Fruit fly (Drosophila melanogaster) whole organism, pupa: Measurements from ENCODE around the gene CG33322.
A peak's percentile ranks its signal among the peaks of the same experiment; 100 is the strongest.

ENCODE experiments used
- CG10348 ChIP-seq: fragments of 200-800 bp; sonication (Bioruptor generic); IDR thresholded peaks from 2 replicates; pipeline ENCODE4 v1.3.6; 2022; ENCODE audit warnings: missing biosample characterization, missing genetic modification characterization
- CG12605 ChIP-seq: fragments of 200-800 bp; sonication (Bioruptor generic); IDR thresholded peaks from 2 replicates; pipeline ENCODE4 v1.3.6; 2022; ENCODE audit warnings: missing biosample characterization, missing genetic modification characterization
- CG13204 ChIP-seq: fragments of 200-800 bp; sonication (Bioruptor generic); optimal IDR thresholded peaks from 2 replicates; lab custom pipeline; 2018; ENCODE audit warnings: missing biosample characterization, mild to moderate bottlenecking, missing genetic modification characterization, moderate library complexity
- CG14655 ChIP-seq: fragments of 200-800 bp; sonication (Bioruptor generic); optimal IDR thresholded peaks from 3 replicates; lab custom pipeline; 2017; ENCODE audit warnings: mild to moderate bottlenecking, missing biosample characterization, missing genetic modification reagents, missing genetic modification characterization
- CG15710 ChIP-seq: fragments of 200-800 bp; sonication (Bioruptor generic); optimal IDR thresholded peaks from 2 replicates; lab custom pipeline; 2018; ENCODE audit warnings: missing biosample characterization, mild to moderate bottlenecking, missing genetic modification characterization, moderate library complexity
- CG17806 ChIP-seq: fragments of 200-800 bp; sonication (Bioruptor generic); optimal IDR thresholded peaks from 2 replicates; lab custom pipeline; 2018; ENCODE audit warnings: missing biosample characterization, mild to moderate bottlenecking, missing genetic modification characterization, moderate library complexity
- CG32121 ChIP-seq: fragments of 200-800 bp; sonication (Bioruptor generic); IDR thresholded peaks from 2 replicates; pipeline ENCODE4 v1.3.6; 2022; ENCODE audit warnings: missing biosample characterization, missing genetic modification characterization
- CG34367 ChIP-seq: fragments of 200-800 bp; sonication (Bioruptor generic); optimal IDR thresholded peaks from 2 replicates; lab custom pipeline; 2018; ENCODE audit warnings: missing biosample characterization, mild to moderate bottlenecking, missing genetic modification characterization
- CG4496 ChIP-seq: fragments of 200-800 bp; sonication (Bioruptor generic); IDR thresholded peaks from 3 replicates; pipeline ENCODE4 v1.3.6; 2022; ENCODE audit warnings: missing biosample characterization, missing genetic modification characterization
- CG8159 ChIP-seq: fragments of 200-800 bp; sonication (Bioruptor generic); optimal IDR thresholded peaks from 3 replicates; lab custom pipeline; 2018; ENCODE audit warnings: missing biosample characterization, mild to moderate bottlenecking, missing genetic modification characterization, moderate library complexity
- CG8301 ChIP-seq: fragments of 200-800 bp; sonication (Bioruptor generic); optimal IDR thresholded peaks from 2 replicates; lab custom pipeline; 2018; ENCODE audit warnings: missing biosample characterization, mild to moderate bottlenecking, missing genetic modification characterization
- CG9948 ChIP-seq: fragments of 200-800 bp; sonication (Bioruptor generic); optimal IDR thresholded peaks from 2 replicates; lab custom pipeline; 2018; ENCODE audit warnings: missing biosample characterization, mild to moderate bottlenecking, missing genetic modification characterization, moderate library complexity
- D1 ChIP-seq: fragments of 200-800 bp; sonication (Bioruptor generic); optimal IDR thresholded peaks from 2 replicates; lab custom pipeline; 2018; ENCODE audit warnings: missing biosample characterization, mild to moderate bottlenecking, missing genetic modification characterization, moderate library complexity
- EcR ChIP-seq: fragments of 200-800 bp; sonication (Bioruptor generic); optimal IDR thresholded peaks from 3 replicates; lab custom pipeline; 2019; ENCODE audit warnings: missing biosample characterization, missing genetic modification characterization, mild to moderate bottlenecking, moderate library complexity, missing genetic modification reagents
- Pif1A ChIP-seq: fragments of 200-800 bp; sonication (Bioruptor generic); optimal IDR thresholded peaks from 3 replicates; lab custom pipeline; 2016; ENCODE audit warnings: missing biosample characterization, missing genetic modification characterization
- Pif1B ChIP-seq: fragments of 200-800 bp; sonication (Bioruptor generic); optimal IDR thresholded peaks from 3 replicates; lab custom pipeline; 2016; ENCODE audit warnings: missing biosample characterization, missing genetic modification characterization
- Snoo ChIP-seq: fragments of 200-800 bp; sonication (Bioruptor generic); optimal IDR thresholded peaks from 3 replicates; lab custom pipeline; 2017; ENCODE audit warnings: missing biosample characterization, mild to moderate bottlenecking, missing genetic modification characterization, inconsistent platforms
- fd96Ca ChIP-seq: fragments of 200-800 bp; sonication (Bioruptor generic); IDR thresholded peaks from 3 replicates; pipeline ENCODE4 v1.3.6; 2022; ENCODE audit warnings: missing biosample characterization, missing genetic modification characterization
- gl ChIP-seq: fragments of 200-800 bp; sonication (Bioruptor generic); optimal IDR thresholded peaks from 2 replicates; lab custom pipeline; 2018; ENCODE audit warnings: missing biosample characterization, mild to moderate bottlenecking, missing genetic modification characterization
- rn ChIP-seq: fragments of 200-800 bp; sonication (Bioruptor generic); IDR thresholded peaks from 2 replicates; pipeline ENCODE4 v1.3.6; 2022; ENCODE audit warnings: missing biosample characterization, missing genetic modification characterization

CG33322 gene

DNA sequence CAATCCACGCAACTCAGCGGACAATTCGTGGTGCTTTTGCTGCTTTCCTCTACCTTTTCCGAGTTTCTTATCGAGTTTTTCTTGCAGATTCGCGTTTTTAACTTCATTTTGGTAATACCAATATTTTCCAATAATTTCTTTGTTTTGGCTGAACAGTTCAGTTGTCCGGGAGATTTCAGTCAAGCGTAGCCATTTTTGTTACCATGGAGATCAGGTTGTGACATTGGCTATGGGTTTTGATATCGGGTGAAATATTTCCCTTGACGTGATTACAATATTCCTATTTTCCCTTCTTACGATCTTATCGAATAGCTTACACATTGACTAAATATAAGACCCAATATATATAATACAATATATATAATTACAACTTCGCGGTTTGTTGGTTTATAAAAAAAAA lies 19.5 kb upstream of the CG33322 start, which contains the start of gene Oseg5:
Gene Oseg5 (minus strand): TSS at position 340 of the 400 bp plus-strand sequence.
- no peak for TF ChIP-seq Snoo (tag; lab: Kevin White, UChicago)
- no peak for TF ChIP-seq CG32121 (GFP tag; lab: Robert Waterston, UW)
- no peak for TF ChIP-seq Pif1A (GFP tag; lab: Kevin White, UChicago)
- TF ChIP-seq CG17806 = no peak

dm6 chr2L:20831060-20831459 lies 15.0 kb upstream of the CG33322 start, which contains the start of gene CG31674:
CG31674 (plus strand) TSS chr2L:20831262.
- TF ChIP-seq CG4496 (GFP tag; lab: Robert Waterston, UW) (no peak), CG17806 (no peak), D1 (no peak), CG14655 (GFP tag; lab: Kevin White, UChicago) (no peak), fd96Ca (GFP tag; lab: Robert Waterston, UW) (no peak), Pif1A (GFP tag; lab: Kevin White, UChicago) (no peak), rn (GFP tag; lab: Robert Waterston, UW) (no peak), CG12605 (GFP tag; lab: Robert Waterston, UW) (no peak), CG8301 (no peak), CG9948 (tag; lab: Kevin White, UChicago) (no peak), CG15710 (no peak), Snoo (tag; lab: Kevin White, UChicago) (no peak), CG34367 (tag; lab: Kevin White, UChicago) (no peak), CG32121 (GFP tag; lab: Robert Waterston, UW) (no peak), CG13204 (GFP tag; lab: Kevin White, UChicago) (no peak), EcR (GFP tag; lab: Kevin White, UChicago) (no peak), Pif1B (GFP tag; lab: Kevin White, UChicago) (no peak)

DNA sequence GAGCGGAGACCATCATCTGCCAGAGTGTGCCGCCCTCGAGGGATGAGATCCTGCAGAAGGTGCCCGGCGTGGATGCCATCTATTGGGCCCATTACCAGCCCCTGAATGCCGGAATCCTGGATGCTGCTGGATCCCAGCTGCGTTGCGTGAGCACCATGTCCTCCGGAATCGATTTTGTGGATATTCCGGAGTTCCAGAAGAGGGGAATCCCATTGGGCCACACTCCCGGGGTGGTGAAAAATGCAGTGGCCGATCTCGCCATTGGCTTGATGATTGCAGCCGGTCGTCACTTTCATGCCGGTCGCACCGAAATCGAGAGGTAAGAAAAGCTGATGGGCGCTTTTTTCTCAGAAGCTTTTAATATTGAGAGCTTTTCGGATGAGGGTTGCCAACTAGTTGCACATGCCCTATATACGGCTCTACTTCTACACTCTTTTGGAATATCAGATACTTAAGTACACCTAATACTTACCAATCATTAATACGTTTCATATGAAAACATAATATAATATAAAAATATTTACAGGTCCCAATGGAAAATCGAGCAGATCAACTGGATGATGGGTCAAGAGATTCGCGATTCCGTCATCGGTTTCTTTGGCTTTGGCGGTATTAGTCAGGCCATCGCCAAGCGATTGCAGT lies 13.8 kb upstream of the CG33322 start:
- TF ChIP-seq CG32121 (GFP tag; lab: Robert Waterston, UW) (no peak), CG12605 (GFP tag; lab: Robert Waterston, UW) (no peak), CG4496 (GFP tag; lab: Robert Waterston, UW) (peak; percentile 6; the same call in 1 of the 3 replicates), D1 (no peak), CG15710 (no peak)

- TF ChIP-seq CG10348 (GFP tag; lab: Robert Waterston, UW) (no peak), CG17806 (no peak)
Observed at dm6 chr2L:20829309-20829708, 13.3 kb upstream of the CG33322 start, which contains the start of gene CG31673. CG31673 (plus strand) TSS chr2L:20829609.

DNA sequence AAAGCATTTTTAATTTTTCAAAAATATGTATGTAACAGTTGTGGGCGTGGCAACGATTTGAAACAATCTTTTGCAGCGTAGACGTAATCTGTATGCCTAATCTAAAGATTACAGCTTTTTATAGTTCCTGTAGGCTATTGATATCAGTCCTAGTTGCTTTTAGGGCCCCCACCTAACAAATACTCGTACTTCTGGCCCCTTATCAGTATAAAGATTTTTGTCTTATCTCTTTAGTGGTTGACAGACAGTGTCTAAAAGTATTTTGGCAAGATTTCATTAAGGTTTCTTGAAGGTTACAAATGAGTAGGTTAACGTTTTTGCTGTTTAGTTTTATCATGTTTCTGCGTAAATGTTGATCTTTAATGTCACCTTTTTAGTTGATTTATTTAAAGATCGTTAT lies 12.7 kb upstream of the CG33322 start:
- TF ChIP-seq CG8301 (no peak), D1 (no peak), CG14655 (GFP tag; lab: Kevin White, UChicago) (no peak), CG17806 (no peak), CG10348 (GFP tag; lab: Robert Waterston, UW) (no peak), CG8159 (tag; lab: Kevin White, UChicago) (no peak), Pif1A (GFP tag; lab: Kevin White, UChicago) (no peak), CG12605 (GFP tag; lab: Robert Waterston, UW) (no peak), Pif1B (GFP tag; lab: Kevin White, UChicago) (no peak)

- TF ChIP-seq CG8159 (tag; lab: Kevin White, UChicago) (no peak), CG15710 (no peak), EcR (GFP tag; lab: Kevin White, UChicago) (no peak), CG8301 (no peak), D1 (no peak)
Observed at dm6 chr2L:20827045-20827444, 11.0 kb upstream of the CG33322 start.

DNA sequence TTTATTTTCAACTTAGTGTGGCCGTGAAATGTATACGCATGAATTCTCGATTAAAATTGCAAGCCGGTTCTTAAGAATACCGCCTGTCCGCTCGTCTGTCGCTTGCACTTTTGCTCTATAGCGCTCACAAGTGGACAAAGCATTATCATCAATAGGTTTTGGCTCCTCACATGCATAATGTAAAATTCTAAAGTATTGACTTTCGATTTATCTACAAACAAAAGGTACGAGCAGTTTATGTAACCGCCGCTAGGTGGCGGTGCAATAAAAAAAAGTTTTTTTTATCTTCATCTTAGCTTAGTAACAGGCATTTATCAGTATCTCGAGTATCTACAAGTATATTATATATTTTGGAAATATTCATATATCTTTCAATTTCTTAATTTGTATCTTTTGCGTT lies 10.2 kb upstream of the CG33322 start:
- TF ChIP-seq CG4496 (GFP tag; lab: Robert Waterston, UW) (no peak), CG17806 (no peak), CG12605 (GFP tag; lab: Robert Waterston, UW) (no peak), EcR (GFP tag; lab: Kevin White, UChicago) (no peak), fd96Ca (GFP tag; lab: Robert Waterston, UW) (no peak), CG8159 (tag; lab: Kevin White, UChicago) (no peak), Snoo (tag; lab: Kevin White, UChicago) (no peak), CG8301 (no peak), Pif1A (GFP tag; lab: Kevin White, UChicago) (no peak), CG34367 (tag; lab: Kevin White, UChicago) (no peak), CG14655 (GFP tag; lab: Kevin White, UChicago) (no peak), CG10348 (GFP tag; lab: Robert Waterston, UW) (no peak), CG32121 (GFP tag; lab: Robert Waterston, UW) (no peak), gl (tag; lab: Kevin White, UChicago) (no peak), CG13204 (GFP tag; lab: Kevin White, UChicago) (no peak), D1 (no peak), rn (GFP tag; lab: Robert Waterston, UW) (no peak)
